Fruit fly (Drosophila melanogaster) whole organism, prepupa: ENCODE results near the gene obst-H.

ENCODE experiments used
- CG10631 ChIP-seq: fragments of 200-800 bp; sonication (Bioruptor generic); optimal IDR thresholded peaks from 2 replicates; lab custom pipeline; 2016; ENCODE audit warnings: missing biosample characterization, missing genetic modification characterization
- CG16779 ChIP-seq: fragments of 200-800 bp; sonication (Bioruptor generic); optimal IDR thresholded peaks from 3 replicates; lab custom pipeline; 2017; ENCODE audit warnings: missing biosample characterization, mild to moderate bottlenecking, missing genetic modification characterization
- OdsH ChIP-seq: fragments of 200-800 bp; sonication (Bioruptor generic); optimal IDR thresholded peaks from 3 replicates; lab custom pipeline; 2016; ENCODE audit warnings: missing biosample characterization, missing genetic modification characterization
- topi ChIP-seq: fragments of 200-800 bp; sonication (Bioruptor generic); optimal IDR thresholded peaks from 3 replicates; lab custom pipeline; 2016; ENCODE audit warnings: missing biosample characterization, missing genetic modification characterization

DNA sequence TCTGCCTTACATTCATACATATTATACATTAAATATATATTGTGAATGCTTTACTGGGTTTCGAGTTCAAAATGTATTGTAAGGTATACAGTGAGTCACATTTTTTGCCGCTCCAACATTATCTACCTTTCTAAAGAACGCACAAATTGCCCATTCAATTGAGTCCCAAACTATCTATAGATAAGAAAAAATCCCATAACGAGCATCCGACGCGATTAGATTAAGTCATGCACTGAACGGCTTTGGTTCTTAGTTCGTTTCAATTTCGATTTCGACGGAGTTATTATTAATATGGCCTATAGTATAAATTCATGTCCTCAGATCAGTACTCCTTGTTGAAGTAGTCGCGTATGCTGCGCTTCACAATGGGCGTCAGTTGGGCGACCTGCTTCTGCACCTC is 11.5 kb downstream of the obst-H start:
- no peak for TF ChIP-seq topi (GFP tag; lab: Kevin White, UChicago)
- TF ChIP-seq OdsH (GFP tag; lab: Kevin White, UChicago), result no peak
- TF ChIP-seq CG16779 (tag; lab: Kevin White, UChicago), result no peak
- TF ChIP-seq CG10631 (GFP tag; lab: Kevin White, UChicago), result no peak
